Worm (Caenorhabditis elegans) whole organism, late embryonic: ENCODE data around the gene C06G4.6.

Experiments
- T23F11.4 ChIP-seq: fragments of 200-800 bp; sonication (Bioruptor generic); optimal IDR thresholded peaks from 2 replicates; lab custom pipeline; 2018; ENCODE audit warnings: mild to moderate bottlenecking, missing genetic modification characterization, missing compliant biosample characterization
- Y22D7AL.16 ChIP-seq: sonication (generic microtip); optimal IDR thresholded peaks from 2 replicates; lab custom pipeline; 2016; ENCODE audit warnings: missing genetic modification characterization, missing compliant biosample characterization
- ama-1 ChIP-seq: fragments of 150-350 bp; optimal IDR thresholded peaks from 2 replicates; lab custom pipeline; 2014
- dve-1 ChIP-seq: sonication (generic microtip); optimal IDR thresholded peaks from 2 replicates; lab custom pipeline; 2017; ENCODE audit warnings: antibody characterized with exemption, mild to moderate bottlenecking, missing genetic modification characterization, missing compliant biosample characterization
- madf-2 ChIP-seq: sonication (generic microtip); optimal IDR thresholded peaks from 2 replicates; lab custom pipeline; 2017; ENCODE audit warnings: missing genetic modification characterization, missing compliant biosample characterization
- syd-9 ChIP-seq: sonication (generic microtip); optimal IDR thresholded peaks from 2 replicates; lab custom pipeline; 2016; ENCODE audit warnings: mild to moderate bottlenecking, missing genetic modification characterization, moderate library complexity, missing compliant biosample characterization

DNA sequence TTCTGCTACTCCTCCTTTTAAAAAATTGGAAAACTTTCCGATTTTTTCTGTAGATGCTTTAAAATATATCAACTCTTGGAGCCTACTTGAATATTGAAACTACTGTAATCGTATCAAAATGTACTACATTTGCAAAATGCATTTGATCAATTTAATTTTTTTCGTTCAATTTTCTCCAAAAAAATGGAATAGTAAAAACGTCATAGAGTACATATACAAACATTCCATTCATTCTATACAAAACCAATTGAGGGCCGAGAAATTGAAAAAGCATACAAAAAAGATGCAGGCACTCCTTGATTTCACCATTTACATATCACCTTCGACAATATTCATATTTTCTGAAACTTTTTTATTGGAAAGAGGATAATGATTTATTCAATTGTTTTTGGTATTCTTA lies at the start of gene C06G4.6:
- TF ChIP-seq madf-2 (tag; lab: Kevin White, UChicago), result no peak
- TF ChIP-seq Y22D7AL.16, result no peak
- TF ChIP-seq dve-1, result no peak
- no peak for TF ChIP-seq ama-1 (lab: Kevin White, UChicago)
- TF ChIP-seq T23F11.4 (GFP tag; lab: Kevin White, UChicago), result no peak
- no peak for TF ChIP-seq syd-9 (tag; lab: Kevin White, UChicago)
